Worm (Caenorhabditis elegans) whole organism, midembryonic: ENCODE data around the gene K02E11.6.
"Not testable (repeated sequence)": the region's sequence is repeated elsewhere in the genome, so short reads cannot be mapped to it uniquely, and the experiment has no call there.

Experiments
- T22C8.4 ChIP-seq: fragments of 200-800 bp; sonication (Bioruptor generic); IDR thresholded peaks from 2 replicates; pipeline ENCODE4 v1.3.6; 2022; ENCODE audit warnings: missing genetic modification characterization, missing compliant biosample characterization
- cog-1 ChIP-seq: sonication (generic microtip); optimal IDR thresholded peaks from 2 replicates; lab custom pipeline; 2016; ENCODE audit warnings: missing genetic modification characterization, missing compliant biosample characterization
- flt-1 ChIP-seq: fragments of 200-800 bp; sonication (Bioruptor generic); IDR thresholded peaks from 2 replicates; pipeline ENCODE4 v1.3.6; 2022; ENCODE audit warnings: missing genetic modification characterization, missing compliant biosample characterization
- klf-2 ChIP-seq: fragments of 200-800 bp; sonication (Bioruptor generic); conservative IDR thresholded peaks from 2 replicates; pipeline ENCODE4 v1.3.6; 2022; ENCODE audit warnings: missing genetic modification reagents, missing genetic modification characterization, missing compliant biosample characterization
- med-1 ChIP-seq: sonication (generic microtip); optimal IDR thresholded peaks from 2 replicates; lab custom pipeline; 2017; ENCODE audit warnings: missing genetic modification characterization, mild to moderate bottlenecking, missing compliant biosample characterization, antibody characterized with exemption, missing genetic modification reagents; ENCODE audit not compliant: insufficient read depth
- ref-1 ChIP-seq: fragments of 200-800 bp; sonication (Bioruptor generic); conservative IDR thresholded peaks from 2 replicates; pipeline ENCODE4 v1.3.6; 2022; ENCODE audit warnings: missing genetic modification reagents, missing genetic modification characterization, missing compliant biosample characterization
- tab-1 ChIP-seq: fragments of 200-800 bp; sonication (Bioruptor generic); IDR thresholded peaks from 2 replicates; pipeline ENCODE4 v1.3.6; 2022; ENCODE audit warnings: missing genetic modification characterization, missing compliant biosample characterization
- ztf-23 ChIP-seq: fragments of 200-800 bp; sonication (Bioruptor generic); IDR thresholded peaks from 2 replicates; pipeline ENCODE4 v1.3.6; 2022; ENCODE audit warnings: missing genetic modification reagents, missing genetic modification characterization, missing compliant biosample characterization
- ztf-29 ChIP-seq: fragments of 200-800 bp; sonication (Bioruptor generic); IDR thresholded peaks from 2 replicates; pipeline ENCODE4 v1.3.6; 2022; ENCODE audit warnings: missing genetic modification reagents, missing genetic modification characterization, missing compliant biosample characterization

Gene K02E11.6

DNA sequence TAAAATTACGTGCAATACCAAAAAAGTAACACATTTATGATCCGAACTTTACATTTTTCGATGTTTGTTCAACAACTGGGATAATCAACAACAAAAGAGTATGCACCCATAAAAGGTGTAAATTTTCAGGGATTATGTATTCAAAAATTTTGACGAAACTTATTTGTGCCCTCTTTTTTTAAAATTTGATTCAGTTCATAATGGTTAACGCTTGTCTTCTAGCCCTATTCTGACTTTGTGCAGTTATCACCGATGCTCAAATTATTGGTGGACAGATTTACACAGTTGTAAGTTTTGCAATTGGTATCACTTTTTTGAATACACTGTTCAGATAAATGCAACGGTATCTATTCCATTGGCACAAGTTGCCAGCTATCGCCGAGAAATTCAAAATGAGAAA lies at the start of gene K02E11.6:
Gene K02E11.6, plus strand, starts transcription at position 149 of the 400 bp plus-strand sequence.
- TF ChIP-seq cog-1: no peak

DNA sequence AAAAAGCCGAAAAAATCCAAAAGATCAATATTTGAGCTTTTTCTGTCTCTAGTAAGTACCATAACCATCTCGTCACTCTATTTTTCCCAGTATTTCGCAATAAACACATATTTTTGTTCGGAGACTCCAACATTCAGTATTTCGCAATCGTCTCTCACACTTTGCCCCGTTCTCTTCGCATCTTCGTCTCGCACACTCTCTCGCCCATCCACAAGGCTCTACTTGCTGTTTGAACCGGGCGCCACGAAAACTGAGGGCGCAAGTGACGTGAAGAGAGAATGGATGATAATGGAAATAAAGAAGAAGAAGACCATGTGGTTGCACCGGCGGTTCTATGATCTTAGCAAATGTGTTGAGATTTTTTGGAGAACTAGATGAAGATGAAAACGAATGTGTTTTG lies 48.5 kb upstream of the K02E11.6 start:
- TF ChIP-seq klf-2 (GFP tag; lab: Robert Waterston, UW) (no peak), ztf-23 (GFP tag; lab: Robert Waterston, UW) (no peak), flt-1 (GFP tag; lab: Robert Waterston, UW) (no peak), ref-1 (GFP tag; lab: Robert Waterston, UW) (no peak), ztf-29 (GFP tag; lab: Robert Waterston, UW) (no peak), T22C8.4 (GFP tag; lab: Robert Waterston, UW) (no peak)

DNA sequence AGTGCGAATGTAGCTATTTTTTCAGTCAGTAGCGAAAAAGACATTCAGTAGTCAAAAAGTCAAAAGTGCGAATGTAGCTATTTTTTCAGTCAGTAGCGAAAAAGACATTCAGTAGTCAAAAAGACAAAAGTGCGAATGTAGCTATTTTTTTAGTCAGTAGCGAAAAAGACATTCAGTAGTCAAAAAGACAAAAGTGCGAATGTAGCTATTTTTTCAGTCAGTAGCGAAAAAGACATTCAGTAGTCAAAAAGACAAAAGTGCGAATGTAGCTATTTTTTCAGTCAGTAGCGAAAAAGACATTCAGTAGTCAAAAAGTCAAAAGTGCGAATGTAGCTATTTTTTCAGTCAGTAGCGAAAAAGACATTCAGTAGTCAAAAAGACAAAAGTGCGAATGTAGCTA lies 43.4 kb upstream of the K02E11.6 start, which contains the start of gene T16A9.3:
Gene T16A9.3, plus strand, starts transcription at position 301 of the 400 bp plus-strand sequence.
- TF ChIP-seq T22C8.4 (GFP tag; lab: Robert Waterston, UW); cog-1; klf-2 (GFP tag; lab: Robert Waterston, UW): not testable (repeated sequence)

DNA sequence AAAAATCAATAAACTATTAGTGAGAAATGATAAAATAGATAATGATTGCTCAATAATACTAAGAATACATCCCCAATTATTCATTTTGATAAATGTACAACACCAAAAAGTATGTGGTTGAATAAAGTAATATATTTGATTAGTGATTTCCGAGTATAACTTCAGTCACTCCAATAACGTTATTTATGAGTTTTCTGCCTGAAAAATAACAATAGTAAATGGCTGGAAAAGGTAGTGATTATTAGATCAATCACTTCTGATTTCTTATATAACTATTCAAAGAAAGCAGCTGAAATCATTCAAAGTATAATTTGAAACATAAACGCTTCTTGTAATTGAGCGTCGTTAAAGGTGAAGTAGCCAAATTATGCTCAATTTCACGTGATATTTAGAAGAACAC lies 37.9 kb upstream of the K02E11.6 start, which contains the start of gene str-230:
Gene str-230, minus strand, starts transcription at position 101 of the 400 bp plus-strand sequence.
- TF ChIP-seq ztf-29 (GFP tag; lab: Robert Waterston, UW) (no peak), klf-2 (GFP tag; lab: Robert Waterston, UW) (no peak), ref-1 (GFP tag; lab: Robert Waterston, UW) (no peak), T22C8.4 (GFP tag; lab: Robert Waterston, UW) (no peak), tab-1 (GFP tag; lab: Robert Waterston, UW) (no peak), med-1 (GFP tag; lab: Kevin White, UChicago) (no peak), flt-1 (GFP tag; lab: Robert Waterston, UW) (no peak), ztf-23 (GFP tag; lab: Robert Waterston, UW) (no peak), cog-1 (no peak)

DNA sequence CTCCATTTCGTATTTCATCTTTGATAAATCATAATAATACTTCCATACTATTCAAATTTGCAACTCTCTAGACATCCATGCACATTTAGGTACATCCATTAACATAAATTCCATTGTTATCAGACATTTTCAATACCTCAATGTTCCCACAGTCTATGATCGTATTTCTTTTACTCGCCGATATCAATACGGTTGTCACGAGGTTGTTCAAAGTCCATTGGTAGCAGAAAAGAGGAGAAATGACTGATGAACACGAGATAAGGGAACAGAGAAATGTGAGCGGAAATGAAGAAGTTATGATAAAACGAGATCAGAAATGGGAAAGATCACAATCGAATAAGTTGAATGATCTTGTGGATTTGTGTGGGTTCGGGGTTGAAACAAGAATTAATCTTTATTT lies 35.8 kb upstream of the K02E11.6 start:
- TF ChIP-seq ref-1 (GFP tag; lab: Robert Waterston, UW): no peak
- TF ChIP-seq ztf-23 (GFP tag; lab: Robert Waterston, UW): no peak
- no peak for TF ChIP-seq klf-2 (GFP tag; lab: Robert Waterston, UW)
- no peak for TF ChIP-seq med-1 (GFP tag; lab: Kevin White, UChicago)
- no peak for TF ChIP-seq T22C8.4 (GFP tag; lab: Robert Waterston, UW)
- no peak for TF ChIP-seq tab-1 (GFP tag; lab: Robert Waterston, UW)
- no peak for TF ChIP-seq cog-1

DNA sequence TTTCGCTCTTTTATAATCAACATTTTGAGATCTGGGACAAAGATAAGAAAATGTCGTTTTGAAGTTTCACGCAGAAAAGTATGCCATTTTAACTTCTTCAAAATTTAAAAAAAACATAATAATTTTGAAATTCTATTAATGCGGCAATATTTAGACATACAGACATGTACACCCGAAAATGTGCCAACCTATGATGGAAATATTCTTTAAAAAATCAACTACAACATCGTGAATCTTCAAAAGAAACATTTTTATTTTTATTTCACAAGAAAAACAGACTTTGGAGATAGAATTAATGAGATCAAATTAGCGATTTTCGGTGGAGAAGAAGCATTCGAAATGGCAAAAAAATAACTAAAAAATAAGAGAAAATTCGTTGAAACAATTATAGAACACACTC lies 33.5 kb upstream of the K02E11.6 start, which contains the start of gene T16A9.5:
Gene T16A9.5, minus strand, starts transcription at position 101 of the 400 bp plus-strand sequence.
- no peak for TF ChIP-seq tab-1 (GFP tag; lab: Robert Waterston, UW)
- no peak for TF ChIP-seq ref-1 (GFP tag; lab: Robert Waterston, UW)
- TF ChIP-seq cog-1: no peak
- no peak for TF ChIP-seq ztf-29 (GFP tag; lab: Robert Waterston, UW)
- TF ChIP-seq klf-2 (GFP tag; lab: Robert Waterston, UW): no peak
- TF ChIP-seq ztf-23 (GFP tag; lab: Robert Waterston, UW): no peak
- no peak for TF ChIP-seq med-1 (GFP tag; lab: Kevin White, UChicago)
- no peak for TF ChIP-seq flt-1 (GFP tag; lab: Robert Waterston, UW)
- TF ChIP-seq T22C8.4 (GFP tag; lab: Robert Waterston, UW): no peak

DNA sequence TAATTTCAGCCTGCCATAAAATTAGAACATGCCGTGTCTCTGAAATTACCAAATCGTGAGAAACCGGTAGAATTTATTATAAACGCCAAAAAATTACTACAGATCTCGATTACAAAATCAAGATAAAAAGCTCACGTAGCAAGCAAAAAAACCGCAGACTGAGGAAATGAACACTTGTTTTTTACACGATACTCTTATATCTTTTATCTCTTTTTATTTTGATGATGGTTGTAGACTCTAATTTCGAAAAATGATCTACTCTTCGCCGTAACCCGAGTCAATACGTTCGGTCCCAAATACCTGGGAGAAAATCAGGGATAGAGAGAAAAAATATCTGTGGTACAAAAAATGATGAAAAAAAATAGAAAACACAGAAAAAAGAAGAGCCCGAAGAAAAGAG lies 25.5 kb upstream of the K02E11.6 start:
- TF ChIP-seq tab-1 (GFP tag; lab: Robert Waterston, UW) (no peak), klf-2 (GFP tag; lab: Robert Waterston, UW) (no peak), T22C8.4 (GFP tag; lab: Robert Waterston, UW) (no peak), ref-1 (GFP tag; lab: Robert Waterston, UW) (no peak)

DNA sequence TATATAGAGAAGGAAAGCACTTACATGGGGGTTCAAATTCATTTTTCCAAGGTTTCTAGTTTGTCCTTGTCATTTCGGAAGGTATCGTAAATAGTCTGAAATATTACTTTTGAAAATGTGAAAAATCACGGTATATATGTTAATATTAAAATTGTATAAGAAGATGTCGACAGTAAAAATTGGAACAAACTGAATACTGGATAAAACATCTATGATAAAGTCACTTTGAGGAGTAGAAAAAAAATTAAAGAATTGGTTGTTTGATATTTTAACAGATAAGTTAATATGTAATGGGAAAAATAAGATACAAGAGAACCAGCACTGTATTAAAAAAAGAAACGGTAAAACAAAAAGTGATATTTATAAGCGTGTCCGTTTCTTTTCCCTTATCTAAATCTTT lies 22.2 kb upstream of the K02E11.6 start, which contains the start of gene nep-21:
Gene nep-21, minus strand, starts transcription at position 101 of the 400 bp plus-strand sequence.
- TF ChIP-seq klf-2 (GFP tag; lab: Robert Waterston, UW) (no peak), T22C8.4 (GFP tag; lab: Robert Waterston, UW) (no peak), tab-1 (GFP tag; lab: Robert Waterston, UW) (no peak), ztf-23 (GFP tag; lab: Robert Waterston, UW) (no peak), flt-1 (GFP tag; lab: Robert Waterston, UW) (no peak), ref-1 (GFP tag; lab: Robert Waterston, UW) (no peak), ztf-29 (GFP tag; lab: Robert Waterston, UW) (no peak), med-1 (GFP tag; lab: Kevin White, UChicago) (no peak), cog-1 (no peak)

DNA sequence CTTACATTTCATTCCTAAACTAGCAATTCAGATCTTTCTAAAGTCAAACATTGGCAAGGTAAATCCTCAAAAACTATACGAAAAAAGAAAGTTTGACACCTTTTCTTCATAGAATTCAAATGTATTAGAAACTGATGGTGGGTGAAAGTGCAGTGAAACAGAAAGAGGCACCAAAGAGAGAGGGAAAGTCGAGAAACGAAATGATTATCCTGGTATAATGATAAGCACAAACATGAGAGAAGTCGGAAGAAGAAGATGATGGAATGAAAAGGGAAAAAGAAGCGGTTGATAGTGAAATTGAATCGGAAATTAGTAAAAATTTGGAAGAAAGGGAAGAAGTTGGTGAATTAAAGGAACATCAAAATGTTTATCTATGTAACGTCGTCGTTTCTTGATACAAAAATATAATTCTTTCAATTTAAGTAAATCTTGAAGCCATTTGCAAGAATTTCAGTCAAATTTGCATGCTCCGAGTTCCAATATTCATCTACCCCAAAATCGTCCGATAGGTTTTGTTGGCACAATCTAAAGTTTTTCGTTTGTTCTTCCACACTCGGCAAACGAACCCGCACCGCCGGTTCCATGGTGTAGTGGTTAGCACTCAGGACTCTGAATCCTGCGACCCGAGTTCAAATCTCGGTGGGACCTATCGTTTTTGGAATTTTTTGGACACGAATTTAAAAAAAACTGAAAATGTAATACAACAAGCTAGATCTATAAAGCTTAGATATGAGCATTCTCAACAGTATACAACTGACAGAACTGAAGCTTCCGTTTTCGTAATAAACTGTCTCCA lies 17.6 kb upstream of the K02E11.6 start:
- TF ChIP-seq ztf-29 (GFP tag; lab: Robert Waterston, UW): no peak
- TF ChIP-seq ztf-23 (GFP tag; lab: Robert Waterston, UW): 0 out of 2 replicates have a peak, but pooled peaks have one; percentile 8

DNA sequence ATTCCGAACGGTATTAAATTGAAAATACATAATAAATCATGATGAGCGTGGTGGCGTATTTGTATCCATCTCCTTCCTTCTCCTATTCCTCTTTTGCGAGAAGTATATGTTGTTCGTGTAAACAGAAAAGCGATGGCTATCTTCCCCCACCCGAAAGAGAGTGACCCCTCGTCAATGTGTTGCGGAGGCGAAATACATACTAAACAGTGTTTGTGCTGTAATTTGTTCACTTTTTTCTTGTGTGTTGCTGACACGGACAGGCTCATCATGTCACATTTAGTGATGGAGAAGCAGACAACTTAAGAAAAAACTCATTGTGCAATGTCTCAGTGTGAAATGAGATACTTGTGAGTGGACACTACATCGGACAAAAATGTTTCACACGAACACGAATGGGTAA lies 16.9 kb upstream of the K02E11.6 start:
- TF ChIP-seq med-1 (GFP tag; lab: Kevin White, UChicago) (no peak), ref-1 (GFP tag; lab: Robert Waterston, UW) (no peak), klf-2 (GFP tag; lab: Robert Waterston, UW) (no peak), cog-1 (no peak), T22C8.4 (GFP tag; lab: Robert Waterston, UW) (no peak), ztf-23 (GFP tag; lab: Robert Waterston, UW) (no peak), ztf-29 (GFP tag; lab: Robert Waterston, UW) (no peak), tab-1 (GFP tag; lab: Robert Waterston, UW) (no peak)
